Worm (Caenorhabditis elegans): Measurements from ENCODE around the gene nspg-1.

Gene nspg-1

ce11 chrV:12835388-12835787, 32.5 kb downstream of the nspg-1 start, which contains the start of gene C44H9.4:
TSS of gene C44H9.4 (plus strand) at chrV:12835688.
- TF ChIP-seq him-1 (tag; optimal IDR thresholded peaks at IDR 0.05) = no peak
- TF ChIP-seq dao-5 (tag; optimal IDR thresholded peaks at IDR 0.05) = no peak
- no peak for TF ChIP-seq W03F9.2 (tag; optimal IDR thresholded peaks at IDR 0.05)

- TF ChIP-seq dao-5 (tag; optimal IDR thresholded peaks at IDR 0.05) = no peak
- no peak for TF ChIP-seq him-1 (tag; optimal IDR thresholded peaks at IDR 0.05)
- TF ChIP-seq W03F9.2 (tag; optimal IDR thresholded peaks at IDR 0.05) = no peak
These were observed 40.7 kb downstream of the nspg-1 start, which contains the start of gene ugt-15 for ce11 chrV:12827219-12827618. TSS of gene ugt-15 (plus strand) at chrV:12827519.

- TF ChIP-seq him-1 (tag; optimal IDR thresholded peaks at IDR 0.05) = no peak
- TF ChIP-seq dao-5 (tag; optimal IDR thresholded peaks at IDR 0.05) = no peak
- TF ChIP-seq W03F9.2 (tag; optimal IDR thresholded peaks at IDR 0.05) = no peak
These were observed 43.1 kb downstream of the nspg-1 start, which contains the start of gene ugt-16 for ce11 chrV:12824777-12825176. TSS of gene ugt-16 (plus strand) at chrV:12825024.

- TF ChIP-seq dao-5 (tag; optimal IDR thresholded peaks at IDR 0.05) (no peak), W03F9.2 (tag; optimal IDR thresholded peaks at IDR 0.05) (no peak), him-1 (tag; optimal IDR thresholded peaks at IDR 0.05) (no peak)
These were observed 45.8 kb downstream of the nspg-1 start for ce11 chrV:12822065-12822464.

- TF ChIP-seq W03F9.2 (tag; optimal IDR thresholded peaks at IDR 0.05) = no peak
- TF ChIP-seq him-1 (tag; optimal IDR thresholded peaks at IDR 0.05) = no peak
- TF ChIP-seq dao-5 (tag; optimal IDR thresholded peaks at IDR 0.05) = no peak
These were observed 48.0 kb downstream of the nspg-1 start, which contains the start of the genes ZC443.4 and ugt-18 for ce11 chrV:12819792-12820453. TSS of gene ZC443.4 (minus strand) at chrV:12819886. TSS of gene ugt-18 (plus strand) at chrV:12820260.

- no peak for TF ChIP-seq dao-5 (tag; optimal IDR thresholded peaks at IDR 0.05)
- peak; percentile 89 for TF ChIP-seq him-1 (tag; optimal IDR thresholded peaks at IDR 0.05)
- TF ChIP-seq W03F9.2 (tag; optimal IDR thresholded peaks at IDR 0.05) = no peak
These were observed 48.7 kb downstream of the nspg-1 start for ce11 chrV:12819155-12819554.

ce11 chrV:12818486-12818885, 49.4 kb downstream of the nspg-1 start:
- TF ChIP-seq him-1 (tag; optimal IDR thresholded peaks at IDR 0.05) = no peak
- TF ChIP-seq dao-5 (tag; optimal IDR thresholded peaks at IDR 0.05) = no peak
- no peak for TF ChIP-seq W03F9.2 (tag; optimal IDR thresholded peaks at IDR 0.05)

ce11 chrV:12816672-12817071, 51.2 kb downstream of the nspg-1 start:
- TF ChIP-seq dao-5 (tag; optimal IDR thresholded peaks at IDR 0.05) (no peak), him-1 (tag; optimal IDR thresholded peaks at IDR 0.05) (no peak)

- TF ChIP-seq W03F9.2 (tag; optimal IDR thresholded peaks at IDR 0.05) (no peak), dao-5 (tag; optimal IDR thresholded peaks at IDR 0.05) (no peak), him-1 (tag; optimal IDR thresholded peaks at IDR 0.05) (no peak)
These were observed 52.5 kb downstream of the nspg-1 start for ce11 chrV:12815386-12815785.

- no peak for TF ChIP-seq dao-5 (tag; optimal IDR thresholded peaks at IDR 0.05)
- peak; percentile 83 for TF ChIP-seq him-1 (tag; optimal IDR thresholded peaks at IDR 0.05)
These were observed 53.4 kb downstream of the nspg-1 start for ce11 chrV:12814481-12814882.

ce11 chrV:12814022-12814421, 53.9 kb downstream of the nspg-1 start, which contains the start of gene ZC443.3:
TSS of gene ZC443.3 (minus strand) at chrV:12814122.
- TF ChIP-seq dao-5 (tag; optimal IDR thresholded peaks at IDR 0.05) = no peak
- no peak for TF ChIP-seq W03F9.2 (tag; optimal IDR thresholded peaks at IDR 0.05)
- TF ChIP-seq him-1 (tag; optimal IDR thresholded peaks at IDR 0.05) = no peak

All from whole organism, L4/young adult.